Fruit fly (Drosophila melanogaster) whole organism, pupa: ENCODE measurements around the gene AOX4.

Experiments
- CG10348 ChIP-seq: fragments of 200-800 bp; sonication (Bioruptor generic); IDR thresholded peaks from 2 replicates; pipeline ENCODE4 v1.3.6; 2022; ENCODE audit warnings: missing biosample characterization, missing genetic modification characterization
- CG12605 ChIP-seq: fragments of 200-800 bp; sonication (Bioruptor generic); IDR thresholded peaks from 2 replicates; pipeline ENCODE4 v1.3.6; 2022; ENCODE audit warnings: missing biosample characterization, missing genetic modification characterization
- CG13204 ChIP-seq: fragments of 200-800 bp; sonication (Bioruptor generic); optimal IDR thresholded peaks from 2 replicates; lab custom pipeline; 2018; ENCODE audit warnings: missing biosample characterization, mild to moderate bottlenecking, missing genetic modification characterization, moderate library complexity
- CG14655 ChIP-seq: fragments of 200-800 bp; sonication (Bioruptor generic); optimal IDR thresholded peaks from 3 replicates; lab custom pipeline; 2017; ENCODE audit warnings: mild to moderate bottlenecking, missing biosample characterization, missing genetic modification reagents, missing genetic modification characterization
- CG15710 ChIP-seq: fragments of 200-800 bp; sonication (Bioruptor generic); optimal IDR thresholded peaks from 2 replicates; lab custom pipeline; 2018; ENCODE audit warnings: missing biosample characterization, mild to moderate bottlenecking, missing genetic modification characterization, moderate library complexity
- CG17806 ChIP-seq: fragments of 200-800 bp; sonication (Bioruptor generic); optimal IDR thresholded peaks from 2 replicates; lab custom pipeline; 2018; ENCODE audit warnings: missing biosample characterization, mild to moderate bottlenecking, missing genetic modification characterization, moderate library complexity
- CG32121 ChIP-seq: fragments of 200-800 bp; sonication (Bioruptor generic); IDR thresholded peaks from 2 replicates; pipeline ENCODE4 v1.3.6; 2022; ENCODE audit warnings: missing biosample characterization, missing genetic modification characterization
- CG34367 ChIP-seq: fragments of 200-800 bp; sonication (Bioruptor generic); optimal IDR thresholded peaks from 2 replicates; lab custom pipeline; 2018; ENCODE audit warnings: missing biosample characterization, mild to moderate bottlenecking, missing genetic modification characterization
- CG4496 ChIP-seq: fragments of 200-800 bp; sonication (Bioruptor generic); IDR thresholded peaks from 3 replicates; pipeline ENCODE4 v1.3.6; 2022; ENCODE audit warnings: missing biosample characterization, missing genetic modification characterization
- CG8159 ChIP-seq: fragments of 200-800 bp; sonication (Bioruptor generic); optimal IDR thresholded peaks from 3 replicates; lab custom pipeline; 2018; ENCODE audit warnings: missing biosample characterization, mild to moderate bottlenecking, missing genetic modification characterization, moderate library complexity
- CG8301 ChIP-seq: fragments of 200-800 bp; sonication (Bioruptor generic); optimal IDR thresholded peaks from 2 replicates; lab custom pipeline; 2018; ENCODE audit warnings: missing biosample characterization, mild to moderate bottlenecking, missing genetic modification characterization
- CG9948 ChIP-seq: fragments of 200-800 bp; sonication (Bioruptor generic); optimal IDR thresholded peaks from 2 replicates; lab custom pipeline; 2018; ENCODE audit warnings: missing biosample characterization, mild to moderate bottlenecking, missing genetic modification characterization, moderate library complexity
- D1 ChIP-seq: fragments of 200-800 bp; sonication (Bioruptor generic); optimal IDR thresholded peaks from 2 replicates; lab custom pipeline; 2018; ENCODE audit warnings: missing biosample characterization, mild to moderate bottlenecking, missing genetic modification characterization, moderate library complexity
- EcR ChIP-seq: fragments of 200-800 bp; sonication (Bioruptor generic); optimal IDR thresholded peaks from 3 replicates; lab custom pipeline; 2019; ENCODE audit warnings: missing biosample characterization, missing genetic modification characterization, mild to moderate bottlenecking, moderate library complexity, missing genetic modification reagents
- Ets98B ChIP-seq: fragments of 200-800 bp; sonication (Bioruptor generic); IDR thresholded peaks from 2 replicates; pipeline ENCODE4 v1.3.6; 2022; ENCODE audit warnings: missing biosample characterization, missing genetic modification characterization
- Pif1A ChIP-seq: fragments of 200-800 bp; sonication (Bioruptor generic); optimal IDR thresholded peaks from 3 replicates; lab custom pipeline; 2016; ENCODE audit warnings: missing biosample characterization, missing genetic modification characterization
- Pif1B ChIP-seq: fragments of 200-800 bp; sonication (Bioruptor generic); optimal IDR thresholded peaks from 3 replicates; lab custom pipeline; 2016; ENCODE audit warnings: missing biosample characterization, missing genetic modification characterization
- Snoo ChIP-seq: fragments of 200-800 bp; sonication (Bioruptor generic); optimal IDR thresholded peaks from 3 replicates; lab custom pipeline; 2017; ENCODE audit warnings: missing biosample characterization, mild to moderate bottlenecking, missing genetic modification characterization, inconsistent platforms
- fd96Ca ChIP-seq: fragments of 200-800 bp; sonication (Bioruptor generic); IDR thresholded peaks from 3 replicates; pipeline ENCODE4 v1.3.6; 2022; ENCODE audit warnings: missing biosample characterization, missing genetic modification characterization
- gl ChIP-seq: fragments of 200-800 bp; sonication (Bioruptor generic); optimal IDR thresholded peaks from 2 replicates; lab custom pipeline; 2018; ENCODE audit warnings: missing biosample characterization, mild to moderate bottlenecking, missing genetic modification characterization
- rn ChIP-seq: fragments of 200-800 bp; sonication (Bioruptor generic); IDR thresholded peaks from 2 replicates; pipeline ENCODE4 v1.3.6; 2022; ENCODE audit warnings: missing biosample characterization, missing genetic modification characterization

The AOX4 gene

dm6 chr3R:15552733-15553132, at the start of gene AOX4:
Gene AOX4, minus strand, starts transcription at chr3R:15552833.
- TF ChIP-seq CG9948 (tag; lab: Kevin White, UChicago), result no peak
- TF ChIP-seq fd96Ca (GFP tag; lab: Robert Waterston, UW), result no peak
- no peak for TF ChIP-seq CG17806 (tag; lab: Kevin White, UChicago)
- no peak for TF ChIP-seq CG32121 (GFP tag; lab: Robert Waterston, UW)
- TF ChIP-seq rn (GFP tag; lab: Robert Waterston, UW), result no peak

dm6 chr3R:15600138-15600537, 47.5 kb upstream of the AOX4 start:
- TF ChIP-seq CG9948 (tag; lab: Kevin White, UChicago), result no peak
- TF ChIP-seq D1, result no peak
- no peak for TF ChIP-seq CG17806 (tag; lab: Kevin White, UChicago)
- TF ChIP-seq CG8301 (tag; lab: Kevin White, UChicago), result no peak
- no peak for TF ChIP-seq CG34367 (tag; lab: Kevin White, UChicago)
- no peak for TF ChIP-seq gl
- TF ChIP-seq CG10348 (GFP tag; lab: Robert Waterston, UW), result no peak
- no peak for TF ChIP-seq CG15710 (tag; lab: Kevin White, UChicago)
- no peak for TF ChIP-seq CG12605 (GFP tag; lab: Robert Waterston, UW)
- TF ChIP-seq Pif1B (GFP tag; lab: Kevin White, UChicago), result no peak
- no peak for TF ChIP-seq rn (GFP tag; lab: Robert Waterston, UW)
- TF ChIP-seq CG13204 (GFP tag; lab: Kevin White, UChicago), result no peak
- TF ChIP-seq CG32121 (GFP tag; lab: Robert Waterston, UW), result no peak
- TF ChIP-seq CG4496, result no peak
- TF ChIP-seq, all 21 proteins: peak for 0

dm6 chr3R:15596022-15596438, 43.4 kb upstream of the AOX4 start:
- peak; percentile 27 for TF ChIP-seq CG8301 (tag; lab: Kevin White, UChicago)
- TF ChIP-seq rn (GFP tag; lab: Robert Waterston, UW), result no peak
- TF ChIP-seq CG12605 (GFP tag; lab: Robert Waterston, UW), result no peak
- TF ChIP-seq CG10348 (GFP tag; lab: Robert Waterston, UW), result no peak
- peak; percentile 72 for TF ChIP-seq CG17806 (tag; lab: Kevin White, UChicago)
- peak; percentile 39 for TF ChIP-seq Snoo
- TF ChIP-seq CG4496, result no peak
- TF ChIP-seq fd96Ca (GFP tag; lab: Robert Waterston, UW), result no peak
- peak; percentile 26 for TF ChIP-seq D1
- TF ChIP-seq CG15710 (tag; lab: Kevin White, UChicago), result peak; percentile 72
- TF ChIP-seq CG9948 (tag; lab: Kevin White, UChicago), result peak; percentile 70
- peak; percentile 28 for TF ChIP-seq Pif1B (GFP tag; lab: Kevin White, UChicago)
- TF ChIP-seq CG14655 (GFP tag; lab: Kevin White, UChicago), result peak; percentile 55
- TF ChIP-seq CG34367 (tag; lab: Kevin White, UChicago), result peak; percentile 45
- no peak for TF ChIP-seq gl
- peak; percentile 84 for TF ChIP-seq CG8159 (tag; lab: Kevin White, UChicago)
- TF ChIP-seq Ets98B, result no peak
- TF ChIP-seq EcR (GFP tag; lab: Kevin White, UChicago), result no peak
- no peak for TF ChIP-seq CG13204 (GFP tag; lab: Kevin White, UChicago)
- TF ChIP-seq CG32121 (GFP tag; lab: Robert Waterston, UW), result no peak
- peak; percentile 45 for TF ChIP-seq Pif1A

dm6 chr3R:15588567-15589321, 36.1 kb upstream of the AOX4 start:
- TF ChIP-seq CG34367 (tag; lab: Kevin White, UChicago) (peak; percentile 1), CG9948 (tag; lab: Kevin White, UChicago) (peak; percentile 42), Pif1A (no peak), D1 (peak; percentile 4), CG12605 (GFP tag; lab: Robert Waterston, UW) (no peak), Snoo (peak; percentile 78), CG8159 (tag; lab: Kevin White, UChicago) (peak; percentile 27), gl (no peak), CG4496 (no peak), CG14655 (GFP tag; lab: Kevin White, UChicago) (peak; percentile 17), CG8301 (tag; lab: Kevin White, UChicago) (no peak), Pif1B (GFP tag; lab: Kevin White, UChicago) (peak; percentile 15), CG13204 (GFP tag; lab: Kevin White, UChicago) (no peak), Ets98B (no peak), EcR (GFP tag; lab: Kevin White, UChicago) (no peak), CG15710 (tag; lab: Kevin White, UChicago) (peak; percentile 19)

- TF ChIP-seq CG34367 (tag; lab: Kevin White, UChicago), result no peak
- no peak for TF ChIP-seq Pif1B (GFP tag; lab: Kevin White, UChicago)
- no peak for TF ChIP-seq Ets98B
- TF ChIP-seq CG9948 (tag; lab: Kevin White, UChicago), result no peak
- no peak for TF ChIP-seq CG32121 (GFP tag; lab: Robert Waterston, UW)
- TF ChIP-seq CG14655 (GFP tag; lab: Kevin White, UChicago), result no peak
- no peak for TF ChIP-seq CG10348 (GFP tag; lab: Robert Waterston, UW)
- no peak for TF ChIP-seq CG8301 (tag; lab: Kevin White, UChicago)
- TF ChIP-seq CG15710 (tag; lab: Kevin White, UChicago), result no peak
Observed at dm6 chr3R:15587491-15587890, 34.9 kb upstream of the AOX4 start.
